Worm (Caenorhabditis elegans) whole organism, L4/young adult: ENCODE data around the gene C09B9.4.

Experiments used
- W03F9.2 ChIP-seq: fragments of 150-350 bp; optimal IDR thresholded peaks from 2 replicates; lab custom pipeline; 2014; ENCODE audit warnings: missing biosample characterization, missing genetic modification characterization
- dao-5 ChIP-seq: sonication (generic microtip); optimal IDR thresholded peaks from 2 replicates; lab custom pipeline; 2016; ENCODE audit warnings: missing genotype, missing genetic modification characterization, moderate library complexity, missing compliant biosample characterization
- him-1 ChIP-seq: sonication (generic microtip); optimal IDR thresholded peaks from 2 replicates; lab custom pipeline; 2016; ENCODE audit warnings: missing genotype, missing genetic modification reagents, missing genetic modification characterization, missing compliant biosample characterization

DNA sequence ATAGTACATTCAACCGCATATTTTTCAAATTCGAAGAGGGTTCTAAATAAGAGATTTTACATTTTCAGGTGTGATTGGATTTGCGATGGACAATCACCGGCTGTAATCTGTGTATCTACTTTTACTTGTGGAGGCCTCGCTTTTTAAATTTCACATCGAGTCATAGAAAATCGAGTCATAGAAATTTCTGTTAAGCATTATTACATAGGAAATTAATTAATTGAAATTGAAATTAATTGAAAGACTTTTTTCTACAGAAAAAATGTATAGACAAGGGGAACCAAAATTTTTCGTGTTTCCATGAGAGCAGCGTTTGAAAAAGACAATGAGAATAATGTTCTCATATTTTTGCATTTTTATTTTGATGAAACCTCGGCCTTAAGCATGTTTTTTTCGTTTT is 49.4 kb downstream of the C09B9.4 start, which contains the start of gene clec-176:
- no peak for TF ChIP-seq W03F9.2 (tag; lab: Kevin White, UChicago)
- TF ChIP-seq dao-5 (tag; lab: Kevin White, UChicago) = no peak
- TF ChIP-seq him-1 = no peak
